Worm (Caenorhabditis elegans) whole organism, late embryonic: ENCODE results near the gene mon-2.
"Not testable (repeated sequence)": the region's sequence is repeated elsewhere in the genome, so short reads cannot be mapped to it uniquely, and the experiment has no call there.

Experiments
- C38D4.7 ChIP-seq: fragments of 200-800 bp; sonication (Bioruptor generic); optimal IDR thresholded peaks from 2 replicates; lab custom pipeline; 2018; ENCODE audit warnings: mild to moderate bottlenecking, missing genetic modification characterization, moderate library complexity, missing compliant biosample characterization
- F13H6.1 ChIP-seq: sonication (generic microtip); optimal IDR thresholded peaks from 2 replicates; lab custom pipeline; 2016; ENCODE audit warnings: missing genetic modification characterization, missing compliant biosample characterization
- K02D7.2 ChIP-seq: sonication (generic microtip); optimal IDR thresholded peaks from 2 replicates; lab custom pipeline; 2017; ENCODE audit warnings: mild to moderate bottlenecking, missing genetic modification characterization, missing compliant biosample characterization
- K09A11.1 ChIP-seq: sonication (generic microtip); optimal IDR thresholded peaks from 2 replicates; lab custom pipeline; 2017; ENCODE audit warnings: antibody characterized with exemption, mild to moderate bottlenecking, missing genetic modification characterization, missing compliant biosample characterization; ENCODE audit not compliant: insufficient read depth
- T23F11.4 ChIP-seq: fragments of 200-800 bp; sonication (Bioruptor generic); optimal IDR thresholded peaks from 2 replicates; lab custom pipeline; 2018; ENCODE audit warnings: mild to moderate bottlenecking, missing genetic modification characterization, missing compliant biosample characterization
- Y22D7AL.16 ChIP-seq: sonication (generic microtip); optimal IDR thresholded peaks from 2 replicates; lab custom pipeline; 2016; ENCODE audit warnings: missing genetic modification characterization, missing compliant biosample characterization
- ceh-14 ChIP-seq: sonication (generic microtip); optimal IDR thresholded peaks from 2 replicates; lab custom pipeline; 2016; ENCODE audit warnings: missing genotype, missing genetic modification characterization, missing compliant biosample characterization
- ceh-18 ChIP-seq: sonication (generic microtip); optimal IDR thresholded peaks from 2 replicates; lab custom pipeline; 2016; ENCODE audit warnings: missing genetic modification characterization, missing compliant biosample characterization
- ceh-2 ChIP-seq: sonication (generic microtip); optimal IDR thresholded peaks from 2 replicates; lab custom pipeline; 2016; ENCODE audit warnings: missing genotype, missing genetic modification characterization, missing compliant biosample characterization
- ceh-22 ChIP-seq: sonication (generic microtip); optimal IDR thresholded peaks from 2 replicates; lab custom pipeline; 2017; ENCODE audit warnings: missing biosample characterization, missing genetic modification characterization
- ceh-30 ChIP-seq: fragments of 150-350 bp; optimal IDR thresholded peaks from 2 replicates; lab custom pipeline; 2014; ENCODE audit warnings: missing biosample characterization, missing genetic modification characterization
- ceh-45 ChIP-seq: fragments of 200-800 bp; sonication (Bioruptor generic); IDR thresholded peaks from 2 replicates; pipeline ENCODE4 v1.3.6; 2022; ENCODE audit warnings: missing genetic modification reagents, missing genetic modification characterization, missing compliant biosample characterization
- ceh-6 ChIP-seq: fragments of 200-800 bp; sonication (Bioruptor generic); optimal IDR thresholded peaks from 2 replicates; lab custom pipeline; 2018; ENCODE audit warnings: mild to moderate bottlenecking, missing genetic modification characterization, missing compliant biosample characterization
- che-1 ChIP-seq: sonication (generic microtip); optimal IDR thresholded peaks from 2 replicates; lab custom pipeline; 2016; ENCODE audit warnings: mild to moderate bottlenecking, missing genetic modification characterization, missing compliant biosample characterization
- dmd-4 ChIP-seq: sonication (generic microtip); optimal IDR thresholded peaks from 2 replicates; lab custom pipeline; 2016; ENCODE audit warnings: borderline replicate concordance, missing genetic modification characterization, missing compliant biosample characterization
- ets-4 ChIP-seq: sonication (generic microtip); optimal IDR thresholded peaks from 2 replicates; lab custom pipeline; 2016; ENCODE audit warnings: missing genetic modification characterization, missing compliant biosample characterization
- fax-1 ChIP-seq: sonication (generic microtip); optimal IDR thresholded peaks from 2 replicates; lab custom pipeline; 2016; ENCODE audit warnings: missing genotype, missing genetic modification characterization, missing compliant biosample characterization
- fkh-10 ChIP-seq: fragments of 150-350 bp; optimal IDR thresholded peaks from 2 replicates; lab custom pipeline; 2014; ENCODE audit warnings: missing biosample characterization, missing genetic modification reagents, missing genetic modification characterization
- gmeb-2 ChIP-seq: sonication (generic microtip); optimal IDR thresholded peaks from 2 replicates; lab custom pipeline; 2016; ENCODE audit warnings: missing genetic modification characterization, inconsistent platforms, missing compliant biosample characterization
- hlh-13 ChIP-seq: fragments of 200-800 bp; sonication (Bioruptor generic); optimal IDR thresholded peaks from 2 replicates; lab custom pipeline; 2018; ENCODE audit warnings: mild to moderate bottlenecking, missing genetic modification characterization, missing compliant biosample characterization
- hlh-6 ChIP-seq: sonication (generic microtip); optimal IDR thresholded peaks from 2 replicates; lab custom pipeline; 2016; ENCODE audit warnings: missing genotype, missing genetic modification characterization, missing compliant biosample characterization
- lim-6 ChIP-seq: sonication (generic microtip); optimal IDR thresholded peaks from 2 replicates; lab custom pipeline; 2016; ENCODE audit warnings: missing genetic modification characterization, missing compliant biosample characterization
- lin-11 ChIP-seq: fragments of 200-800 bp; sonication (Bioruptor generic); optimal IDR thresholded peaks from 2 replicates; lab custom pipeline; 2018; ENCODE audit warnings: mild to moderate bottlenecking, missing genetic modification characterization, missing compliant biosample characterization
- mec-3 ChIP-seq: sonication (generic microtip); optimal IDR thresholded peaks from 2 replicates; lab custom pipeline; 2016; ENCODE audit warnings: borderline replicate concordance, missing genetic modification characterization, missing compliant biosample characterization
- nhr-11 ChIP-seq: fragments of 150-350 bp; optimal IDR thresholded peaks from 2 replicates; lab custom pipeline; 2014; ENCODE audit warnings: missing biosample characterization, missing genetic modification characterization
- npax-4 ChIP-seq: sonication (generic microtip); optimal IDR thresholded peaks from 2 replicates; lab custom pipeline; 2016; ENCODE audit warnings: missing genetic modification characterization, missing compliant biosample characterization
- odd-2 ChIP-seq: sonication (generic microtip); optimal IDR thresholded peaks from 2 replicates; lab custom pipeline; 2017; ENCODE audit warnings: antibody characterized with exemption, mild to moderate bottlenecking, missing genetic modification characterization, missing compliant biosample characterization
- pat-9 ChIP-seq: fragments of 200-800 bp; sonication (Bioruptor generic); optimal IDR thresholded peaks from 2 replicates; lab custom pipeline; 2018; ENCODE audit warnings: mild to moderate bottlenecking, missing genetic modification characterization, moderate library complexity, missing compliant biosample characterization
- pax-1 ChIP-seq: fragments of 150-350 bp; optimal IDR thresholded peaks from 2 replicates; lab custom pipeline; 2014; ENCODE audit warnings: missing biosample characterization, missing genetic modification characterization
- pha-4 ChIP-seq: fragments of 150-350 bp; optimal IDR thresholded peaks from 2 replicates; lab custom pipeline; 2018; ENCODE audit warnings: missing biosample characterization, missing genetic modification reagents, missing genetic modification characterization
- pqm-1 ChIP-seq: sonication (generic microtip); optimal IDR thresholded peaks from 2 replicates; lab custom pipeline; 2016; ENCODE audit warnings: missing genetic modification characterization, missing compliant biosample characterization
- pros-1 ChIP-seq: fragments of 150-350 bp; optimal IDR thresholded peaks from 2 replicates; lab custom pipeline; 2014; ENCODE audit warnings: missing biosample characterization, missing genetic modification reagents, missing genetic modification characterization
- rnt-1 ChIP-seq: sonication (generic microtip); optimal IDR thresholded peaks from 2 replicates; lab custom pipeline; 2016; ENCODE audit warnings: missing genetic modification characterization, missing compliant biosample characterization
- sdc-2 ChIP-seq: sonication (generic microtip); optimal IDR thresholded peaks from 2 replicates; lab custom pipeline; 2016; ENCODE audit warnings: missing genotype, missing genetic modification characterization, missing compliant biosample characterization
- unc-3 ChIP-seq, 2 experiments: fragments of 200-800 bp in 1 of 2; sonication (Bioruptor generic) in 1 of 2; sonication (generic microtip) in 1 of 2; conservative IDR thresholded peaks in 1 of 2; optimal IDR thresholded peaks in 1 of 2; 2 replicates each; pipeline versions ENCODE4 v1.3.6 to Lab custom; 2016 to 2022; ENCODE audit warnings: missing compliant biosample characterization in 2 of 2, missing genetic modification characterization in 2 of 2, missing genetic modification reagents in 1 of 2
- unc-42 ChIP-seq: sonication (generic microtip); optimal IDR thresholded peaks from 2 replicates; lab custom pipeline; 2016; ENCODE audit warnings: missing genotype, missing genetic modification characterization, missing compliant biosample characterization
- zip-5 ChIP-seq: sonication (generic microtip); optimal IDR thresholded peaks from 2 replicates; lab custom pipeline; 2016; ENCODE audit warnings: missing genetic modification characterization, missing compliant biosample characterization
- ztf-16 ChIP-seq: sonication (generic microtip); optimal IDR thresholded peaks from 2 replicates; lab custom pipeline; 2017; ENCODE audit warnings: missing genetic modification characterization, missing compliant biosample characterization

The mon-2 gene

DNA sequence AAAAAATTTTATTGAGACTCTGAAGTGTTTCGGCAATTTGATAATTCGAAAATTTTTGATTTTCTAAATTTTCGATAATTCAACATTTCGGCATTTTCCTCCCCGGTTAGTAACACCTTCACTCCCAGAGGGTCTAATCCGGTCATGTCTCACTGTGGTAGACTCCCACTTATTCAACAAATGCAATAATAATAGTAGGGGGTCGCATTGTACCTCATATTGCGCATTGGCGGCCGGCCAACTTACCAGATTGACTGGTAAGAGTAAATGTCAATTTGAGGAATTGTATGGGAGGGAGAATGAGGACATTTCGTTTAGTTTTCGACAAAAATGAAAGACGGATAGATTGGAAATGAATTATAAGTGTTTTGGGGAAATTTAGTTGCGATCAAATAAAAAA is 37.2 kb downstream of the mon-2 start:
- TF ChIP-seq ztf-16 (tag; lab: Kevin White, UChicago) (no peak), che-1 (tag; lab: Kevin White, UChicago) (no peak), lim-6 (tag; lab: Kevin White, UChicago) (no peak), odd-2 (tag; lab: Kevin White, UChicago) (no peak)

DNA sequence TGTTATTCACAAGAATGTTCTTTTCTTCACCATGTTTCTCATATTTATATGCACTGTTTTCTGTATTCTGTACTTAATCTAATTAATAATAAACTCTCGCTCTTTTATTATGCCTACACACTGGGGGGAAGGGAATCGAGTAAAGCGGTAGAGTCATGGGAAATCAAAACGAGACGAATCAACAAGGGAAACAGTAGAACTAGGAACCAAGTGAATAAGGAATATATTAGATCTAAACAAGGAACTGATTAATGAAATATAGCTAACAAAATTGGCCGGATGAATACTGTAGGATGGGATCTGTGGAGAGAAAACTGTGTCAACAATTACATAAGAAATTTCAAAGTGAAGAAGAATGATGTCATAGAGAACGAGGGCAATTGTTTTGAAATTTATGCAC is 38.4 kb downstream of the mon-2 start:
- no peak for TF ChIP-seq ceh-22 (tag; lab: Kevin White, UChicago)
- no peak for TF ChIP-seq gmeb-2 (tag; lab: Kevin White, UChicago)
- no peak for TF ChIP-seq pha-4 (tag; lab: Kevin White, UChicago)
- no peak for TF ChIP-seq ceh-14 (tag; lab: Kevin White, UChicago)
- TF ChIP-seq pat-9 = no peak
- no peak for TF ChIP-seq pax-1
- TF ChIP-seq nhr-11 (tag; lab: Kevin White, UChicago) = no peak
- no peak for TF ChIP-seq F13H6.1
- TF ChIP-seq mec-3 (tag; lab: Kevin White, UChicago) = no peak
- TF ChIP-seq ceh-18 (tag; lab: Kevin White, UChicago) = no peak

DNA sequence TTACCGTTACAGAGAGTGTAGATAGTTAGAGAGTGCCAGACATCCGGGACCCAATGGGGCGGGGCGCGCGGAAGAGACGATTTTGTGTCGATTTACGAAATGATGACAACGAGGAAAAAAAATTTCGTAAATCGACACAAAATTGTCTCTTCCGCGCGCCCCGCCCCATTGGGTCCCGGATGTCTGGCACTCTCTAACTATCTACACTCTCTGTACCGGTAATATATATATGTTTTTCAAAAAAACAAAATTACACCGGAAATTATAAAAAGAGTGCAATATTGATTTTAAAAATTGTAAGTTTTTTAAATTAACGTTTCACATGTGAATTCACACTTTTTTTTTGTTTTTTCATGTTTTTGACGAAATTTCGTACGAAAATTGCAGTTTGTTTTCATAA is 41.5 kb downstream of the mon-2 start, which contains the start of gene B0001.4:
Gene B0001.4, minus strand, starts transcription at position 101 of the 400 bp plus-strand sequence.
- TF ChIP-seq T23F11.4 (GFP tag; lab: Kevin White, UChicago); lin-11 (tag; lab: Kevin White, UChicago); C38D4.7 (GFP tag; lab: Kevin White, UChicago): not testable (repeated sequence)

- TF ChIP-seq unc-42 (tag; lab: Kevin White, UChicago) = no peak
- TF ChIP-seq pqm-1 (tag; lab: Kevin White, UChicago) = no peak
- TF ChIP-seq pat-9 = no peak
- TF ChIP-seq, all 69 proteins: peak for 0
Measured at ce11 chrIV:12140959-12141358, 44.4 kb downstream of the mon-2 start, which contains the start of gene B0001.8. TSS of gene B0001.8 (minus strand) at chrIV:12141059.

DNA sequence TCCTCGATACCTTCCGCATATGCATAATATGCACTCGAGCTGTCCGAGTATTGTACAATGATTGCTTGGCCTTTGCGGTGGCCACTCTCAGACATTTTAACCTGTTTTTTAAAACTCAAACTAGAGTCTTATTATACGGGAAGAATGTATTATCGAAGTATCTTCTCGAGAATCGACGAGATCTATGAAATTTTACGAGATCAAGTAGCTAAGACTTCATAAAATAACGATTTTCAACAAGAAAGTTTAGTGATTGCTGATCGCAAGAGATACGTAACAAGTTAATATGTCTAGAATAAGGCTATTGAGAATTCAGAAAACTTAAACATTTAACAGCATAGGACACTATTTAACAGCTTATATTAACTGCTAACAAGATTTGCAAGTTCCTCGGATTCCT is 46.7 kb downstream of the mon-2 start, which contains the start of gene B0001.5:
Gene B0001.5, minus strand, starts transcription at position 101 of the 400 bp plus-strand sequence.
- TF ChIP-seq ceh-6 (GFP tag; lab: Kevin White, UChicago) = no peak
- no peak for TF ChIP-seq ceh-45
- TF ChIP-seq ets-4 (tag; lab: Kevin White, UChicago) = no peak
- no peak for TF ChIP-seq ceh-30 (tag; lab: Kevin White, UChicago)
- no peak for TF ChIP-seq ceh-2
- TF ChIP-seq ztf-16 (tag; lab: Kevin White, UChicago) = no peak
- no peak for TF ChIP-seq npax-4 (tag; lab: Kevin White, UChicago)
- no peak for TF ChIP-seq K02D7.2 (tag; lab: Kevin White, UChicago)
- no peak for TF ChIP-seq pax-1
- no peak for TF ChIP-seq fax-1 (tag; lab: Kevin White, UChicago)
- TF ChIP-seq dmd-4 (tag; lab: Kevin White, UChicago) = no peak
- TF ChIP-seq sdc-2 (tag; lab: Kevin White, UChicago) = no peak
- TF ChIP-seq hlh-6 (tag; lab: Kevin White, UChicago) = no peak
- no peak for TF ChIP-seq pat-9
- TF ChIP-seq unc-3 (GFP tag; conservative IDR thresholded peaks at IDR 0.05; lab: Robert Waterston, UW) = no peak
- TF ChIP-seq unc-3 (tag; optimal IDR thresholded peaks at IDR 0.05; lab: Kevin White, UChicago) = no peak
- no peak for TF ChIP-seq zip-5 (tag; lab: Kevin White, UChicago)
- no peak for TF ChIP-seq nhr-11 (tag; lab: Kevin White, UChicago)

ce11 chrIV:12145681-12146080 is 49.1 kb downstream of the mon-2 start, which contains the start of gene B0001.3:
TSS of gene B0001.3 (minus strand) at chrIV:12145735.
- TF ChIP-seq fkh-10 (GFP tag; lab: Kevin White, UChicago) = no peak
- TF ChIP-seq K09A11.1 (tag; lab: Kevin White, UChicago) = no peak
- TF ChIP-seq ceh-18 (tag; lab: Kevin White, UChicago) = no peak
- no peak for TF ChIP-seq Y22D7AL.16 (tag; lab: Kevin White, UChicago)
- no peak for TF ChIP-seq rnt-1
- TF ChIP-seq hlh-13 = no peak
- no peak for TF ChIP-seq pros-1 (tag; lab: Kevin White, UChicago)
